Fruit fly (Drosophila melanogaster): ENCODE measurements around the gene CG32532.
A peak's percentile ranks its signal among the peaks of the same experiment; 100 is the strongest.

CG32532 gene

dm6 chrX:19579648-19580301 is 32.5 kb upstream of the CG32532 start, which contains the start of gene Tao (continued):
- no peak for TF ChIP-seq CG6654 (GFP tag; optimal IDR thresholded peaks at IDR 0.05)
- TF ChIP-seq CG18764 (GFP tag; optimal IDR thresholded peaks at IDR 0.05), result no peak
- TF ChIP-seq sqz (GFP tag; optimal IDR thresholded peaks at IDR 0.05), result no peak
- TF ChIP-seq Dll (GFP tag; IDR thresholded peaks at IDR 0.05; ENCODE audit: partially characterized antibody), result peak; percentile 91
- TF ChIP-seq CG15514 (GFP tag; optimal IDR thresholded peaks at IDR 0.05), result peak; percentile 37
- TF ChIP-seq Stat92E (GFP tag; optimal IDR thresholded peaks at IDR 0.05), result no peak
- peak; percentile 15 for TF ChIP-seq CoRest (tag; optimal IDR thresholded peaks at IDR 0.05)
- TF ChIP-seq CG8089 (GFP tag; optimal IDR thresholded peaks at IDR 0.05), result no peak
- peak; percentile 80 for TF ChIP-seq E2f2 (GFP tag; IDR thresholded peaks at IDR 0.05)
- TF ChIP-seq sna (GFP tag; IDR thresholded peaks at IDR 0.05; ENCODE audit: partially characterized antibody), result peak; percentile 88
- peak; percentile 66 for TF ChIP-seq sens (GFP tag)
- no peak for TF ChIP-seq lab (GFP tag; optimal IDR thresholded peaks at IDR 0.05)
- TF ChIP-seq Antp (GFP tag; optimal IDR thresholded peaks at IDR 0.05), result no peak
- TF ChIP-seq gcm (GFP tag; optimal IDR thresholded peaks at IDR 0.05), result no peak
- TF ChIP-seq prd (optimal IDR thresholded peaks at IDR 0.05), result no peak
- TF ChIP-seq prd (GFP tag; IDR thresholded peaks at IDR 0.05), result no peak; the same call in 2 of the 3 replicates
- TF ChIP-seq CG7839 (tag; optimal IDR thresholded peaks at IDR 0.05), result no peak
- peak; percentile 52; the same call in 1 of the 2 replicates for TF ChIP-seq tna (GFP tag; IDR thresholded peaks at IDR 0.05; ENCODE audit: partially characterized antibody)
- peak; percentile 82 for TF ChIP-seq CG34224 (GFP tag; IDR thresholded peaks at IDR 0.05; ENCODE audit: partially characterized antibody)
- no peak for TF ChIP-seq shn (GFP tag; optimal IDR thresholded peaks at IDR 0.05)
- TF ChIP-seq crc (GFP tag; optimal IDR thresholded peaks at IDR 0.05), result no peak
- TF ChIP-seq CG7963 (GFP tag; IDR thresholded peaks at IDR 0.05; ENCODE audit: partially characterized antibody), result peak; percentile 57
- no peak for TF ChIP-seq lmd (GFP tag; IDR thresholded peaks at IDR 0.05)
- no peak for TF ChIP-seq pho (GFP tag; optimal IDR thresholded peaks at IDR 0.05)
- no peak for TF ChIP-seq Kr (GFP tag; optimal IDR thresholded peaks at IDR 0.05)
- no peak for TF ChIP-seq dmrt99B (tag; optimal IDR thresholded peaks at IDR 0.05)
- peak; percentile 82 for TF ChIP-seq CG2116 (GFP tag; optimal IDR thresholded peaks at IDR 0.05)
- TF ChIP-seq Side (GFP tag; optimal IDR thresholded peaks at IDR 0.05), result no peak
- TF ChIP-seq pan (optimal IDR thresholded peaks at IDR 0.05), result no peak
- no peak for TF ChIP-seq pan (GFP tag; optimal IDR thresholded peaks at IDR 0.05 in 1 of 2, IDR thresholded peaks at IDR 0.05 in 1 of 2)
- TF ChIP-seq CG1602 (GFP tag; optimal IDR thresholded peaks at IDR 0.05), result no peak
- no peak for TF ChIP-seq CG10959 (GFP tag; IDR thresholded peaks at IDR 0.05)
- no peak for TF ChIP-seq repo (GFP tag; optimal IDR thresholded peaks at IDR 0.05)
- peak in 1 of 2 experiments; percentile 10 for TF ChIP-seq Pdp1 (GFP tag; optimal IDR thresholded peaks at IDR 0.05)
- peak; percentile 87 for TF ChIP-seq inv (GFP tag; IDR thresholded peaks at IDR 0.05; ENCODE audit: partially characterized antibody)
- peak; percentile 11 for TF ChIP-seq CG2120 (GFP tag; optimal IDR thresholded peaks at IDR 0.05)
- no peak for TF ChIP-seq CG11723 (GFP tag; optimal IDR thresholded peaks at IDR 0.05)
- TF ChIP-seq phol (tag; optimal IDR thresholded peaks at IDR 0.05), result peak; percentile 44
- TF ChIP-seq CG12391 (tag; optimal IDR thresholded peaks at IDR 0.05), result peak; percentile 41
- no peak for TF ChIP-seq zf30C (GFP tag; optimal IDR thresholded peaks at IDR 0.05)
- TF ChIP-seq hbn (GFP tag; IDR thresholded peaks at IDR 0.05; ENCODE audit: partially characterized antibody), result peak; percentile 70
- no peak for TF ChIP-seq Hand (GFP tag; optimal IDR thresholded peaks at IDR 0.05)
- TF ChIP-seq CG13775 (GFP tag; optimal IDR thresholded peaks at IDR 0.05), result peak; percentile 17
- TF ChIP-seq pzg (GFP tag; optimal IDR thresholded peaks at IDR 0.05), result peak; percentile 41
- no peak for TF ChIP-seq esg (GFP tag; conservative IDR thresholded peaks at IDR 0.05)
- no peak for TF ChIP-seq CG15696 (tag; optimal IDR thresholded peaks at IDR 0.05)
- no peak for TF ChIP-seq jing (GFP tag; optimal IDR thresholded peaks at IDR 0.05)
- peak; percentile 54; the same call in 1 of the 3 replicates for TF ChIP-seq mld (GFP tag; IDR thresholded peaks at IDR 0.05; ENCODE audit: partially characterized antibody)

All from whole organism, embryonic.